Fruit fly (Drosophila melanogaster): ENCODE results near the gene ifc.

The ifc gene

dm6 chr2L:5999247-5999646 lies 13.1 kb downstream of the ifc start, which contains the start of gene Kdm5 (continued):
- peak; percentile 60 for TF ChIP-seq Lhr (GFP tag; optimal IDR thresholded peaks at IDR 0.05)
- TF ChIP-seq CG7786 (GFP tag; optimal IDR thresholded peaks at IDR 0.05): peak; percentile 35
- peak; percentile 30 for TF ChIP-seq tin (GFP tag; optimal IDR thresholded peaks at IDR 0.05)
- peak; percentile 17 for TF ChIP-seq HLH54F (GFP tag; optimal IDR thresholded peaks at IDR 0.05)
- peak; percentile 55 for TF ChIP-seq CG6765 (GFP tag; optimal IDR thresholded peaks at IDR 0.05)
- TF ChIP-seq HLHmδ (GFP tag; optimal IDR thresholded peaks at IDR 0.05): peak; percentile 63
- peak; percentile 30 for TF ChIP-seq MTF-1 (GFP tag; optimal IDR thresholded peaks at IDR 0.05; ENCODE audit: borderline replicate concordance)
- TF ChIP-seq H15 (GFP tag; IDR thresholded peaks at IDR 0.05): no peak
- TF ChIP-seq ara (GFP tag; IDR thresholded peaks at IDR 0.05): peak; percentile 47; the same call in 1 of the 2 replicates
- TF ChIP-seq CG14014 (GFP tag; IDR thresholded peaks at IDR 0.05): 0 out of 2 replicates have a peak, but pooled peaks have one; percentile 7
- TF ChIP-seq Elba2 (GFP tag; optimal IDR thresholded peaks at IDR 0.05): peak; percentile 9
- TF ChIP-seq gfzf (GFP tag; optimal IDR thresholded peaks at IDR 0.05): peak; percentile 84
- peak; percentile 26 for TF ChIP-seq CG2116 (GFP tag; optimal IDR thresholded peaks at IDR 0.05)
- no peak for TF ChIP-seq CG12299 (tag; optimal IDR thresholded peaks at IDR 0.05)
- TF ChIP-seq jumu (GFP tag; optimal IDR thresholded peaks at IDR 0.05): peak; percentile 37
- peak; percentile 56 for TF ChIP-seq CHES-1-like (GFP tag; optimal IDR thresholded peaks at IDR 0.05)
- peak in 1 of 2 experiments; percentile 39 for TF ChIP-seq dpn (GFP tag; optimal IDR thresholded peaks at IDR 0.05)
- TF ChIP-seq tup (GFP tag; optimal IDR thresholded peaks at IDR 0.05): no peak
- TF ChIP-seq Bdp1 (GFP tag; optimal IDR thresholded peaks at IDR 0.05): no peak
- TF ChIP-seq CG2199 (GFP tag; IDR thresholded peaks at IDR 0.05): 0 out of 3 replicates have a peak, but pooled peaks have one; percentile 49
- 0 out of 4 replicates have a peak, but pooled peaks have one; percentile 59 for TF ChIP-seq chinmo (GFP tag; IDR thresholded peaks at IDR 0.05; ENCODE audit: partially characterized antibody)
- TF ChIP-seq YL-1 (GFP tag; optimal IDR thresholded peaks at IDR 0.05): peak; percentile 65
- peak; percentile 62 for TF ChIP-seq caup (GFP tag; optimal IDR thresholded peaks at IDR 0.05; ENCODE audit: severe bottlenecking)
- peak; percentile 11 for TF ChIP-seq tx (GFP tag; optimal IDR thresholded peaks at IDR 0.05)
- peak; percentile 14; the same call in 1 of the 2 replicates for TF ChIP-seq CG31224 (GFP tag; IDR thresholded peaks at IDR 0.05)
- TF ChIP-seq CG7987 (GFP tag; optimal IDR thresholded peaks at IDR 0.05): peak; percentile 47
- peak; percentile 99 for TF ChIP-seq sug (tag; optimal IDR thresholded peaks at IDR 0.05)
- peak; percentile 1 for TF ChIP-seq CG30020 (tag; optimal IDR thresholded peaks at IDR 0.05)
- no peak for TF ChIP-seq CG3407 (GFP tag; optimal IDR thresholded peaks at IDR 0.05)
- TF ChIP-seq Stat92E (GFP tag; optimal IDR thresholded peaks at IDR 0.05): peak in 1 of 3 experiments; percentile 4
- peak in 1 of 2 experiments; percentile 50 for TF ChIP-seq Pdp1 (GFP tag; optimal IDR thresholded peaks at IDR 0.05)
- no peak for TF ChIP-seq pum (GFP tag; optimal IDR thresholded peaks at IDR 0.05)
- peak; percentile 37 for TF ChIP-seq CG11504 (tag; optimal IDR thresholded peaks at IDR 0.05)
- TF ChIP-seq Jarid2 (GFP tag; optimal IDR thresholded peaks at IDR 0.05): peak; percentile 42
- TF ChIP-seq fu2 (GFP tag; optimal IDR thresholded peaks at IDR 0.05): peak; percentile 35
- no peak for TF ChIP-seq dimm (GFP tag; IDR thresholded peaks at IDR 0.05)
- TF ChIP-seq Mes4 (GFP tag; optimal IDR thresholded peaks at IDR 0.05): peak; percentile 14
- peak; percentile 11 for TF ChIP-seq nom (GFP tag; optimal IDR thresholded peaks at IDR 0.05)
- peak; percentile 16 for TF ChIP-seq CG8359 (GFP tag; optimal IDR thresholded peaks at IDR 0.05; ENCODE audit: borderline replicate concordance)
- TF ChIP-seq hkb (optimal IDR thresholded peaks at IDR 0.05): no peak
- TF ChIP-seq hkb (GFP tag; IDR thresholded peaks at IDR 0.05): peak; percentile 41; the same call in 1 of the 2 replicates
- peak; percentile 32; the same call in 1 of the 2 replicates for TF ChIP-seq Bgb (GFP tag; IDR thresholded peaks at IDR 0.05; ENCODE audit: partially characterized antibody)
- TF ChIP-seq CG16779 (GFP tag; IDR thresholded peaks at IDR 0.05): no peak
- TF ChIP-seq kah (GFP tag; optimal IDR thresholded peaks at IDR 0.05): no peak
- TF ChIP-seq CG10543 (GFP tag; optimal IDR thresholded peaks at IDR 0.05): peak; percentile 78
- no peak for TF ChIP-seq CG7556 (GFP tag; optimal IDR thresholded peaks at IDR 0.05)
- TF ChIP-seq ken (GFP tag; IDR thresholded peaks at IDR 0.05): peak; percentile 62; the same call in 1 of the 3 replicates
- no peak for TF ChIP-seq ap (GFP tag; IDR thresholded peaks at IDR 0.05)
- TF ChIP-seq Dip3 (GFP tag; optimal IDR thresholded peaks at IDR 0.05): peak; percentile 44

Data from whole organism, embryonic.